Worm (Caenorhabditis elegans): ENCODE data around the gene fbxa-128.

Gene fbxa-128

DNA sequence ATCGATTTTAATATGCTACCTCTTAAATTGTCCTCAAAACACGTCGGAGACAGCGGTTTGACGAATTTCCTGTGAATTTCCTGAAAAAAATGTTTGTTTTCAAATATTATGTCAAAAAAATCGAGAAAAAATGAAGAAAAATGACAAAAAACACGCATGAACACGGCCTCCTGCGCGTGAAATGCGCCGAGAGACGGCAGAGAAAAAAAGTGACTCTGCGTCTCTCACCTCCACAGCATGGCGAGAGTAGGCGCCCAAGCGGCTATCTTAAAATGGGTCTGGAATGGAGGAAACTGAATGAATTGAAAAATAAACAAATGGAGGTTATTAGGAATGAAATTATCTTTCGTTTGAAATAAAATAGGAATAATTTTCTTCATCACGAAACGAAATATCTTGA is 28.2 kb downstream of the fbxa-128 start:
- TF ChIP-seq lin-15B (tag; optimal IDR thresholded peaks at IDR 0.05) (no peak), Y105C5A.15 (GFP tag; IDR thresholded peaks at IDR 0.05) (no peak), ceh-20 (GFP tag; IDR thresholded peaks at IDR 0.05) (0 out of 2 replicates have a peak, but pooled peaks have one; percentile 35), dmd-9 (GFP tag; IDR thresholded peaks at IDR 0.05) (no peak), set-16 (GFP tag; IDR thresholded peaks at IDR 0.05) (no peak), nhr-111 (GFP tag; optimal IDR thresholded peaks at IDR 0.05) (no peak), ceh-62 (tag; optimal IDR thresholded peaks at IDR 0.05) (no peak), ceh-44 (GFP tag; IDR thresholded peaks at IDR 0.05) (no peak), attf-4 (tag; optimal IDR thresholded peaks at IDR 0.05) (no peak), mep-1 (tag; optimal IDR thresholded peaks at IDR 0.05) (peak; percentile 43), saeg-2 (GFP tag; IDR thresholded peaks at IDR 0.05) (no peak), dve-1 (tag; optimal IDR thresholded peaks at IDR 0.05; ENCODE audit: insufficient read depth) (peak; percentile 47), F26F4.8 (GFP tag; conservative IDR thresholded peaks at IDR 0.05) (no peak), hif-1 (tag; optimal IDR thresholded peaks at IDR 0.05) (peak in 1 of 2 experiments; percentile 68), lin-38 (GFP tag; IDR thresholded peaks at IDR 0.05) (peak; percentile 89), tag-97 (GFP tag; IDR thresholded peaks at IDR 0.05) (no peak), pqm-1 (tag; optimal IDR thresholded peaks at IDR 0.05) (no peak), Y75B8A.6 (GFP tag; IDR thresholded peaks at IDR 0.05) (no peak), lin-13 (GFP tag; optimal IDR thresholded peaks at IDR 0.05) (peak; percentile 15), zip-2 (tag; optimal IDR thresholded peaks at IDR 0.05) (peak; percentile 24), hlh-11 (tag; optimal IDR thresholded peaks at IDR 0.05) (no peak), pha-4 (GFP tag; IDR thresholded peaks at IDR 0.05) (peak; percentile 41; the same call in 1 of the 2 replicates), pha-4 (tag; optimal IDR thresholded peaks at IDR 0.05) (no peak), nhr-6 (tag; optimal IDR thresholded peaks at IDR 0.05) (peak; percentile 43), spr-3 (GFP tag; optimal IDR thresholded peaks at IDR 0.05) (no peak), nhr-102 (tag; optimal IDR thresholded peaks at IDR 0.05) (peak; percentile 74), hmg-1.1 (GFP tag; IDR thresholded peaks at IDR 0.05) (peak; percentile 92), ama-1 (optimal IDR thresholded peaks at IDR 0.05) (no peak), spr-1 (tag; optimal IDR thresholded peaks at IDR 0.05) (no peak), jun-1 (tag; optimal IDR thresholded peaks at IDR 0.05) (no peak), daf-16 (GFP tag; optimal IDR thresholded peaks at IDR 0.05) (peak in 1 of 2 experiments; percentile 32), daf-16 (tag; optimal IDR thresholded peaks at IDR 0.05) (peak; percentile 53), gei-8 (GFP tag; optimal IDR thresholded peaks at IDR 0.05) (no peak), zag-1 (tag; optimal IDR thresholded peaks at IDR 0.05) (no peak), zfp-3 (GFP tag; conservative IDR thresholded peaks at IDR 0.05) (no peak), D1046.2 (GFP tag; IDR thresholded peaks at IDR 0.05) (0 out of 2 replicates have a peak, but pooled peaks have one; percentile 30), ces-1 (GFP tag; optimal IDR thresholded peaks at IDR 0.05) (no peak), ceh-82 (tag; optimal IDR thresholded peaks at IDR 0.05) (no peak), nhr-77 (tag; optimal IDR thresholded peaks at IDR 0.05) (peak; percentile 44), ctbp-1 (GFP tag; IDR thresholded peaks at IDR 0.05) (no peak), vab-7 (GFP tag; IDR thresholded peaks at IDR 0.05) (peak; percentile 59; the same call in 1 of the 2 replicates), lsy-2 (tag; optimal IDR thresholded peaks at IDR 0.05) (peak in 1 of 2 experiments; percentile 77), nhr-42 (GFP tag; IDR thresholded peaks at IDR 0.05) (peak; percentile 22; the same call in 1 of the 2 replicates), daf-19 (GFP tag; conservative IDR thresholded peaks at IDR 0.05) (no peak), rbr-2 (tag; optimal IDR thresholded peaks at IDR 0.05) (peak; percentile 71), daf-8 (GFP tag; IDR thresholded peaks at IDR 0.05) (no peak), nhr-237 (tag; optimal IDR thresholded peaks at IDR 0.05) (no peak), sdz-12 (GFP tag; optimal IDR thresholded peaks at IDR 0.05) (no peak), mdt-29 (GFP tag; IDR thresholded peaks at IDR 0.05) (no peak), daf-12 (tag; optimal IDR thresholded peaks at IDR 0.05) (no peak), unc-39 (tag; optimal IDR thresholded peaks at IDR 0.05) (no peak), hlh-30 (tag; optimal IDR thresholded peaks at IDR 0.05; ENCODE audit: insufficient read depth) (peak; percentile 53), aha-1 (tag) (peak; percentile 39)
